Worm (Caenorhabditis elegans): ENCODE measurements around the gene T27C5.10.

- TF ChIP-seq ama-1 (optimal IDR thresholded peaks at IDR 0.05): no peak
- TF ChIP-seq flt-1 (GFP tag; IDR thresholded peaks at IDR 0.05): no peak
- TF ChIP-seq sea-1 (GFP tag; conservative IDR thresholded peaks at IDR 0.05): no peak
- TF ChIP-seq tbx-37 (GFP tag; conservative IDR thresholded peaks at IDR 0.05): no peak
- no peak for TF ChIP-seq hmg-4 (GFP tag; optimal IDR thresholded peaks at IDR 0.05)
- no peak for TF ChIP-seq hmbx-1 (tag; optimal IDR thresholded peaks at IDR 0.05)
- no peak for TF ChIP-seq aly-1 (tag; optimal IDR thresholded peaks at IDR 0.05)
- no peak for TF ChIP-seq scrt-1 (GFP tag; IDR thresholded peaks at IDR 0.05)
- TF ChIP-seq ceh-13 (GFP tag; optimal IDR thresholded peaks at IDR 0.05): no peak
- no peak for TF ChIP-seq ets-7 (tag; optimal IDR thresholded peaks at IDR 0.05)
Observed at ce11 chrV:17471564-17471963, 41.6 kb upstream of the T27C5.10 start, which contains the start of gene srh-235.

Data from whole organism, early embryonic.